Worm (Caenorhabditis elegans): ENCODE results near the gene F26F4.9.

The F26F4.9 gene

ce11 chrIII:4912317-4912716, at the start of gene F26F4.9, which contains the start of gene cee-1 (continued):
- TF ChIP-seq ceh-48 (tag; optimal IDR thresholded peaks at IDR 0.05), result no peak
- no peak for TF ChIP-seq pqm-1 (tag; optimal IDR thresholded peaks at IDR 0.05)
- no peak for TF ChIP-seq madf-2 (tag; optimal IDR thresholded peaks at IDR 0.05)
- no peak for TF ChIP-seq unc-3 (GFP tag; conservative IDR thresholded peaks at IDR 0.05)
- no peak for TF ChIP-seq unc-3 (tag; optimal IDR thresholded peaks at IDR 0.05)
- TF ChIP-seq lim-6 (tag; optimal IDR thresholded peaks at IDR 0.05), result peak; percentile 39
- no peak for TF ChIP-seq mec-3 (tag; optimal IDR thresholded peaks at IDR 0.05; ENCODE audit: borderline replicate concordance)
- no peak for TF ChIP-seq pros-1 (tag; optimal IDR thresholded peaks at IDR 0.05)
- no peak for TF ChIP-seq sox-2 (GFP tag; IDR thresholded peaks at IDR 0.05)
- no peak for TF ChIP-seq nfya-1 (tag; optimal IDR thresholded peaks at IDR 0.05)
- no peak for TF ChIP-seq hlh-13 (GFP tag; optimal IDR thresholded peaks at IDR 0.05)
- TF ChIP-seq eyg-1 (tag; optimal IDR thresholded peaks at IDR 0.05), result no peak
- TF ChIP-seq ceh-31 (tag; optimal IDR thresholded peaks at IDR 0.05), result peak; percentile 85
- TF ChIP-seq ztf-16 (tag; optimal IDR thresholded peaks at IDR 0.05), result peak; percentile 13
- TF ChIP-seq C38D4.7 (GFP tag; optimal IDR thresholded peaks at IDR 0.05), result no peak

ce11 chrIII:4961281-4961680, 49.0 kb upstream of the F26F4.9 start:
- TF ChIP-seq pha-4 (tag; optimal IDR thresholded peaks at IDR 0.05), result no peak

- TF ChIP-seq nfya-1 (tag; optimal IDR thresholded peaks at IDR 0.05), result no peak
- TF ChIP-seq ceh-24 (tag; optimal IDR thresholded peaks at IDR 0.05), result no peak
- TF ChIP-seq eyg-1 (tag; optimal IDR thresholded peaks at IDR 0.05), result no peak
- TF ChIP-seq ets-4 (tag; optimal IDR thresholded peaks at IDR 0.05), result no peak
- TF ChIP-seq elt-2 (tag; optimal IDR thresholded peaks at IDR 0.05), result no peak
- TF ChIP-seq lin-11 (tag; optimal IDR thresholded peaks at IDR 0.05), result no peak
- TF ChIP-seq ceh-48 (tag; optimal IDR thresholded peaks at IDR 0.05), result no peak
Observed at ce11 chrIII:4960204-4960603, 47.9 kb upstream of the F26F4.9 start, which contains the start of gene C27F2.4. Gene C27F2.4 (minus strand): TSS chrIII:4960304.

ce11 chrIII:4956566-4956965, 44.2 kb upstream of the F26F4.9 start, which contains the start of gene C26E6.1:
Gene C26E6.1 (plus strand): TSS chrIII:4956866.
- TF ChIP-seq sox-4 (tag; optimal IDR thresholded peaks at IDR 0.05) (no peak), ceh-34 (tag; optimal IDR thresholded peaks at IDR 0.05) (no peak), Y22D7AL.16 (tag; optimal IDR thresholded peaks at IDR 0.05) (no peak), unc-42 (tag; optimal IDR thresholded peaks at IDR 0.05) (no peak), pha-2 (tag; optimal IDR thresholded peaks at IDR 0.05) (no peak), ceh-6 (GFP tag; optimal IDR thresholded peaks at IDR 0.05) (no peak), nhr-11 (tag; optimal IDR thresholded peaks at IDR 0.05) (no peak), ttx-3 (tag; optimal IDR thresholded peaks at IDR 0.05) (no peak), odd-2 (tag; optimal IDR thresholded peaks at IDR 0.05) (no peak), elt-2 (tag; optimal IDR thresholded peaks at IDR 0.05) (no peak)

ce11 chrIII:4952970-4953369, 40.6 kb upstream of the F26F4.9 start:
- TF ChIP-seq nfya-1 (tag; optimal IDR thresholded peaks at IDR 0.05) (peak; percentile 90), pha-4 (tag; optimal IDR thresholded peaks at IDR 0.05) (no peak)

- TF ChIP-seq ceh-30 (tag; optimal IDR thresholded peaks at IDR 0.05), result no peak
- TF ChIP-seq fkh-6 (tag; optimal IDR thresholded peaks at IDR 0.05), result no peak
- no peak for TF ChIP-seq ama-1 (optimal IDR thresholded peaks at IDR 0.05)
- TF ChIP-seq nhr-232 (tag; optimal IDR thresholded peaks at IDR 0.05), result no peak
- no peak for TF ChIP-seq fax-1 (tag; optimal IDR thresholded peaks at IDR 0.05)
Observed at ce11 chrIII:4951824-4952223, 39.5 kb upstream of the F26F4.9 start, which contains the start of gene flh-2. Gene flh-2 (plus strand): TSS chrIII:4952124.

Data from whole organism, late embryonic.